Fruit fly (Drosophila melanogaster) whole organism, embryonic: Measurements from ENCODE around the gene CG43658.

Experiments
- ATbp ChIP-seq: fragments of 200-800 bp; sonication (Bioruptor generic); optimal IDR thresholded peaks from 2 replicates; lab custom pipeline; 2017; ENCODE audit warnings: missing biosample characterization, mild to moderate bottlenecking, missing genetic modification characterization, missing genetic modification reagents
- Adf1 ChIP-seq: fragments of 200-800 bp; sonication (Bioruptor generic); IDR thresholded peaks from 2 replicates; pipeline ENCODE4 v1.3.6; 2022; ENCODE audit warnings: missing biosample characterization, missing genetic modification characterization
- Atf6 ChIP-seq: fragments of 200-800 bp; sonication (Bioruptor generic); IDR thresholded peaks from 2 replicates; pipeline ENCODE4 v1.3.6; 2022; ENCODE audit warnings: missing biosample characterization, missing genetic modification characterization
- CG10209 ChIP-seq: fragments of 200-800 bp; sonication (Bioruptor generic); optimal IDR thresholded peaks from 3 replicates; lab custom pipeline; 2017; ENCODE audit warnings: missing biosample characterization, mild to moderate bottlenecking, missing genetic modification characterization, missing genetic modification reagents
- CG10462 ChIP-seq: fragments of 200-800 bp; sonication (Bioruptor generic); optimal IDR thresholded peaks from 2 replicates; lab custom pipeline; 2016; ENCODE audit warnings: missing biosample characterization, missing genetic modification characterization
- CG11093 ChIP-seq: fragments of 200-800 bp; sonication (Bioruptor generic); IDR thresholded peaks from 3 replicates; pipeline ENCODE4 v1.3.6; 2022; ENCODE audit warnings: missing biosample characterization, missing genetic modification characterization
- CG11560 ChIP-seq: fragments of 200-800 bp; sonication (Bioruptor generic); IDR thresholded peaks from 3 replicates; pipeline ENCODE4 v1.3.6; 2022; ENCODE audit warnings: missing biosample characterization, missing genetic modification characterization
- CG13123 ChIP-seq: fragments of 200-800 bp; sonication (Bioruptor generic); optimal IDR thresholded peaks from 2 replicates; lab custom pipeline; 2016; ENCODE audit warnings: missing biosample characterization, missing genetic modification characterization
- CG1647 ChIP-seq: fragments of 200-800 bp; sonication (Bioruptor generic); optimal IDR thresholded peaks from 3 replicates; lab custom pipeline; 2016; ENCODE audit warnings: missing biosample characterization, missing genetic modification characterization
- CG17612 ChIP-seq: fragments of 200-800 bp; sonication (Bioruptor generic); IDR thresholded peaks from 2 replicates; pipeline ENCODE4 v1.3.6; 2022; ENCODE audit warnings: missing biosample characterization, missing genetic modification characterization
- CG2202 ChIP-seq: fragments of 200-800 bp; sonication (Bioruptor generic); optimal IDR thresholded peaks from 2 replicates; lab custom pipeline; 2018; ENCODE audit warnings: missing biosample characterization, mild to moderate bottlenecking, missing genetic modification characterization
- CG2875 ChIP-seq: fragments of 200-800 bp; sonication (Bioruptor generic); optimal IDR thresholded peaks from 2 replicates; lab custom pipeline; 2017; ENCODE audit warnings: missing biosample characterization, mild to moderate bottlenecking, missing genetic modification characterization, missing genetic modification reagents
- CG31365 ChIP-seq: fragments of 200-800 bp; sonication (Bioruptor generic); optimal IDR thresholded peaks from 2 replicates; lab custom pipeline; 2018; ENCODE audit warnings: missing biosample characterization, mild to moderate bottlenecking, missing genetic modification characterization
- CG32532 ChIP-seq: fragments of 200-800 bp; sonication (Bioruptor generic); IDR thresholded peaks from 2 replicates; pipeline ENCODE4 v1.3.6; 2022; ENCODE audit warnings: missing biosample characterization, missing genetic modification characterization
- CG4282 ChIP-seq: fragments of 200-800 bp; sonication (Bioruptor generic); optimal IDR thresholded peaks from 2 replicates; lab custom pipeline; 2016; ENCODE audit warnings: missing biosample characterization, missing genetic modification characterization
- CG43689 ChIP-seq: fragments of 200-800 bp; sonication (Bioruptor generic); IDR thresholded peaks from 2 replicates; pipeline ENCODE4 v1.3.6; 2022; ENCODE audit warnings: missing biosample characterization, missing genetic modification characterization
- CG6254 ChIP-seq: fragments of 200-800 bp; sonication (Bioruptor generic); optimal IDR thresholded peaks from 3 replicates; lab custom pipeline; 2017; ENCODE audit warnings: mild to moderate bottlenecking, missing biosample characterization, missing genetic modification reagents, missing genetic modification characterization
- CG7271 ChIP-seq: fragments of 200-800 bp; sonication (Bioruptor generic); optimal IDR thresholded peaks from 2 replicates; lab custom pipeline; 2018; ENCODE audit warnings: missing biosample characterization, mild to moderate bottlenecking, missing genetic modification characterization, moderate library complexity
- CG7839 ChIP-seq: fragments of 200-800 bp; sonication (Bioruptor generic); optimal IDR thresholded peaks from 3 replicates; lab custom pipeline; 2018; ENCODE audit warnings: missing biosample characterization, mild to moderate bottlenecking, missing genetic modification characterization, moderate library complexity
- CG9932 ChIP-seq: fragments of 200-800 bp; sonication (Bioruptor generic); IDR thresholded peaks from 2 replicates; pipeline ENCODE4 v1.3.6; 2022; ENCODE audit warnings: missing biosample characterization, missing genetic modification characterization
- Gsc ChIP-seq: fragments of 200-800 bp; sonication (Bioruptor generic); IDR thresholded peaks from 2 replicates; pipeline ENCODE4 v1.3.6; 2022; ENCODE audit warnings: missing biosample characterization, missing genetic modification characterization
- H2.0 ChIP-seq: fragments of 200-800 bp; sonication (Bioruptor generic); IDR thresholded peaks from 2 replicates; pipeline ENCODE4 v1.3.6; 2022; ENCODE audit warnings: missing biosample characterization, missing genetic modification characterization
- HLHmδ ChIP-seq: fragments of 200-800 bp; sonication (Bioruptor generic); optimal IDR thresholded peaks from 2 replicates; lab custom pipeline; 2018; ENCODE audit warnings: missing biosample characterization, mild to moderate bottlenecking, missing genetic modification characterization, moderate library complexity
- Med ChIP-seq: fragments of 200-800 bp; sonication (Bioruptor generic); peaks from one replicate; lab custom pipeline; 2016; ENCODE audit warnings: missing biosample characterization, missing genetic modification characterization, mild to moderate bottlenecking, inconsistent platforms, moderate library complexity
- Nf-YC ChIP-seq: fragments of 200-800 bp; optimal IDR thresholded peaks from 3 replicates; lab custom pipeline; 2019; ENCODE audit warnings: missing biosample characterization, mild to moderate bottlenecking, missing genetic modification characterization, moderate library complexity
- Six4 ChIP-seq: fragments of 200-800 bp; sonication (Bioruptor generic); optimal IDR thresholded peaks from 2 replicates; lab custom pipeline; 2016; ENCODE audit warnings: missing biosample characterization, missing genetic modification characterization
- TFAM ChIP-seq: fragments of 200-800 bp; sonication (Bioruptor generic); optimal IDR thresholded peaks from 2 replicates; lab custom pipeline; 2017; ENCODE audit warnings: missing biosample characterization, missing genetic modification characterization, inconsistent platforms
- Xbp1 ChIP-seq: fragments of 200-800 bp; sonication (Bioruptor generic); optimal IDR thresholded peaks from 3 replicates; lab custom pipeline; 2016; ENCODE audit warnings: missing biosample characterization, mild to moderate bottlenecking, missing genetic modification characterization
- al ChIP-seq: fragments of 200-800 bp; sonication (Bioruptor generic); IDR thresholded peaks from 2 replicates; pipeline ENCODE4 v1.3.6; 2022; ENCODE audit warnings: missing biosample characterization, missing genetic modification characterization
- ase ChIP-seq: fragments of 200-800 bp; sonication (Bioruptor generic); IDR thresholded peaks from 3 replicates; pipeline ENCODE4 v1.3.6; 2022; ENCODE audit warnings: missing biosample characterization, missing genetic modification characterization
- bcd ChIP-seq: fragments of 200-800 bp; sonication (Bioruptor generic); optimal IDR thresholded peaks from 2 replicates; lab custom pipeline; 2017; ENCODE audit warnings: missing biosample characterization, mild to moderate bottlenecking, missing genetic modification characterization
- chinmo ChIP-seq: fragments of 200-800 bp; sonication (Bioruptor generic); IDR thresholded peaks from 4 replicates; pipeline ENCODE4 v1.3.6; 2022; ENCODE audit warnings: missing biosample characterization, missing genetic modification characterization; ENCODE audit not compliant: partially characterized antibody
- eve ChIP-seq, 2 experiments: fragments of >200 bp; optimal IDR thresholded peaks; 2 replicates each; lab custom pipeline; 2017; ENCODE audit warnings: missing biosample characterization in 2 of 2, missing genetic modification characterization in 2 of 2
- fu2 ChIP-seq: fragments of 200-800 bp; sonication (Bioruptor generic); optimal IDR thresholded peaks from 2 replicates; lab custom pipeline; 2016; ENCODE audit warnings: missing biosample characterization, missing genetic modification characterization
- gce ChIP-seq: fragments of 200-800 bp; sonication (Bioruptor generic); IDR thresholded peaks from 3 replicates; pipeline ENCODE4 v1.3.6; 2022; ENCODE audit warnings: missing biosample characterization, missing genetic modification characterization
- inv ChIP-seq: fragments of 200-800 bp; sonication (Bioruptor generic); IDR thresholded peaks from 2 replicates; pipeline ENCODE4 v1.3.6; 2022; ENCODE audit warnings: missing biosample characterization, missing genetic modification characterization; ENCODE audit not compliant: partially characterized antibody
- mirr ChIP-seq: fragments of 200-800 bp; sonication (Bioruptor generic); optimal IDR thresholded peaks from 3 replicates; lab custom pipeline; 2018; ENCODE audit warnings: missing biosample characterization, mild to moderate bottlenecking, missing genetic modification characterization
- pum ChIP-seq: fragments of 200-800 bp; sonication (Bioruptor generic); optimal IDR thresholded peaks from 2 replicates; lab custom pipeline; 2016; ENCODE audit warnings: missing biosample characterization, missing genetic modification characterization
- ro ChIP-seq: fragments of 200-800 bp; sonication (Bioruptor generic); IDR thresholded peaks from 2 replicates; pipeline ENCODE4 v1.3.6; 2022; ENCODE audit warnings: missing biosample characterization, missing genetic modification characterization
- run ChIP-seq: fragments of 200-800 bp; sonication (Bioruptor generic); optimal IDR thresholded peaks from 3 replicates; lab custom pipeline; 2018; ENCODE audit warnings: missing biosample characterization, mild to moderate bottlenecking, missing genetic modification characterization
- sim ChIP-seq: fragments of 200-800 bp; sonication (Bioruptor generic); IDR thresholded peaks from 2 replicates; pipeline ENCODE4 v1.3.6; 2022; ENCODE audit warnings: missing biosample characterization, missing genetic modification characterization
- usp ChIP-seq: fragments of >200 bp; optimal IDR thresholded peaks from 2 replicates; lab custom pipeline; 2017; ENCODE audit warnings: missing biosample characterization, missing genetic modification characterization
- wor ChIP-seq: fragments of 200-800 bp; sonication (Bioruptor generic); IDR thresholded peaks from 2 replicates; pipeline ENCODE4 v1.3.6; 2022; ENCODE audit warnings: missing biosample characterization, missing genetic modification characterization

CG43658 gene

dm6 chrX:17452443-17452842, 108.5 kb downstream of the CG43658 start, which contains the start of gene CG8568:
TSS of gene CG8568 (minus strand) at chrX:17452543.
- TF ChIP-seq chinmo (GFP tag; lab: Robert Waterston, UW) (0 out of 4 replicates have a peak, but pooled peaks have one; percentile 50), CG2202 (tag; lab: Kevin White, UChicago) (no peak), Adf1 (GFP tag; lab: Robert Waterston, UW) (peak; percentile 72), CG7271 (tag; lab: Kevin White, UChicago) (no peak), CG2875 (GFP tag; lab: Kevin White, UChicago) (no peak), wor (no peak), ase (no peak), eve (GFP tag; optimal IDR thresholded peaks at IDR 0.05; lab: Kevin White, UChicago) (no peak), CG6254 (GFP tag; lab: Kevin White, UChicago) (no peak), CG1647 (GFP tag; lab: Kevin White, UChicago) (no peak), mirr (GFP tag; lab: Kevin White, UChicago) (no peak), inv (GFP tag; lab: Robert Waterston, UW) (no peak), CG4282 (GFP tag; lab: Kevin White, UChicago) (no peak), Gsc (no peak), CG9932 (GFP tag; lab: Robert Waterston, UW) (no peak), CG43689 (GFP tag; lab: Robert Waterston, UW) (no peak), CG10462 (GFP tag; lab: Kevin White, UChicago) (no peak), CG13123 (GFP tag; lab: Kevin White, UChicago) (no peak), HLHmδ (GFP tag; lab: Kevin White, UChicago) (no peak), Atf6 (no peak), CG31365 (no peak), bcd (GFP tag; lab: Kevin White, UChicago) (no peak), Med (GFP tag; lab: Kevin White, UChicago) (peak; percentile 43), ro (no peak), CG10209 (GFP tag; lab: Kevin White, UChicago) (no peak)

- no peak for TF ChIP-seq CG17612 (GFP tag; lab: Robert Waterston, UW)
- no peak for TF ChIP-seq ATbp
- no peak for TF ChIP-seq CG13123 (GFP tag; lab: Kevin White, UChicago)
- no peak for TF ChIP-seq Xbp1 (GFP tag; lab: Kevin White, UChicago)
- TF ChIP-seq usp (GFP tag; lab: Kevin White, UChicago): no peak
- no peak for TF ChIP-seq CG11093 (GFP tag; lab: Robert Waterston, UW)
- TF ChIP-seq H2.0 (GFP tag; lab: Robert Waterston, UW): no peak
- TF ChIP-seq CG32532 (GFP tag; lab: Robert Waterston, UW): no peak
- TF ChIP-seq CG11560: no peak
- no peak for TF ChIP-seq run (tag; lab: Kevin White, UChicago)
- no peak for TF ChIP-seq fu2 (GFP tag; lab: Kevin White, UChicago)
- no peak for TF ChIP-seq gce (GFP tag; lab: Robert Waterston, UW)
- TF ChIP-seq TFAM (GFP tag; lab: Kevin White, UChicago): no peak
- no peak for TF ChIP-seq Six4 (GFP tag; lab: Kevin White, UChicago)
- no peak for TF ChIP-seq sim (GFP tag; lab: Robert Waterston, UW)
- no peak for TF ChIP-seq pum (GFP tag; lab: Kevin White, UChicago)
- TF ChIP-seq CG7839 (tag; lab: Kevin White, UChicago): no peak
- TF ChIP-seq Nf-YC (tag; lab: Kevin White, UChicago): no peak
- TF ChIP-seq al (GFP tag; lab: Robert Waterston, UW): no peak
- TF ChIP-seq, all 482 proteins: peak for 0
Measured at dm6 chrX:17448674-17449073, 112.3 kb downstream of the CG43658 start, which contains the start of gene p-cup. TSS of gene p-cup (minus strand) at chrX:17448774.
